Worm (Caenorhabditis elegans) whole organism, young adult: ENCODE results near the gene CC8.3.

ENCODE experiments used
- B0261.1 ChIP-seq: sonication (generic microtip); optimal IDR thresholded peaks from 2 replicates; lab custom pipeline; 2016; ENCODE audit warnings: mild to moderate bottlenecking, missing genetic modification characterization, moderate library complexity, missing compliant biosample characterization
- B0336.3 ChIP-seq: fragments of 200-800 bp; sonication (Bioruptor generic); IDR thresholded peaks from 2 replicates; pipeline ENCODE4 v1.3.6; 2022; ENCODE audit warnings: missing genetic modification characterization, missing compliant biosample characterization
- C06A6.2 ChIP-seq: fragments of 200-800 bp; sonication (Bioruptor generic); conservative IDR thresholded peaks from 2 replicates; pipeline ENCODE4 v1.3.6; 2022; ENCODE audit warnings: missing genetic modification characterization, missing compliant biosample characterization
- F22D6.2 ChIP-seq: sonication (generic microtip); optimal IDR thresholded peaks from 2 replicates; lab custom pipeline; 2016; ENCODE audit warnings: mild to moderate bottlenecking, missing genetic modification characterization, missing compliant biosample characterization
- F23B12.7 ChIP-seq: sonication (generic microtip); optimal IDR thresholded peaks from 2 replicates; lab custom pipeline; 2017; ENCODE audit warnings: missing genetic modification characterization, mild to moderate bottlenecking, missing compliant biosample characterization, antibody characterized with exemption, moderate library complexity; ENCODE audit not compliant: insufficient read depth
- F49E8.2 ChIP-seq: sonication (generic microtip); optimal IDR thresholded peaks from 3 replicates; lab custom pipeline; 2017; ENCODE audit warnings: missing genetic modification characterization, mild to moderate bottlenecking, missing compliant biosample characterization, antibody characterized with exemption, moderate library complexity; ENCODE audit not compliant: insufficient read depth
- K11D2.4 ChIP-seq: fragments of 200-800 bp; sonication (Bioruptor generic); IDR thresholded peaks from 2 replicates; pipeline ENCODE4 v1.3.6; 2022; ENCODE audit warnings: missing genetic modification reagents, missing genetic modification characterization, missing compliant biosample characterization
- K12H6.12 ChIP-seq: fragments of 200-800 bp; sonication (Bioruptor generic); optimal IDR thresholded peaks from 2 replicates; lab custom pipeline; 2018; ENCODE audit warnings: mild to moderate bottlenecking, missing genetic modification characterization, missing compliant biosample characterization
- Y67H2A.10 ChIP-seq: fragments of 200-800 bp; sonication (Bioruptor generic); conservative IDR thresholded peaks from 2 replicates; pipeline ENCODE4 v1.3.6; 2022; ENCODE audit warnings: missing genetic modification reagents, missing genetic modification characterization, missing compliant biosample characterization
- Y95B8A.8 ChIP-seq: fragments of 200-800 bp; sonication (Bioruptor generic); IDR thresholded peaks from 2 replicates; pipeline ENCODE4 v1.3.6; 2022; ENCODE audit warnings: missing genetic modification reagents, missing genetic modification characterization, missing compliant biosample characterization
- ama-1 ChIP-seq, 3 experiments: fragments of 150-350 bp in 1 of 3; sonication (generic microtip) in 2 of 3; optimal IDR thresholded peaks; 2 replicates each; lab custom pipeline; 2014 to 2018; ENCODE audit warnings: missing biosample characterization in 2 of 3, missing genetic modification characterization in 2 of 3, missing genetic modification reagents in 2 of 3
- attf-3 ChIP-seq: fragments of 200-800 bp; sonication (Bioruptor generic); conservative IDR thresholded peaks from 2 replicates; pipeline ENCODE4 v1.3.6; 2022; ENCODE audit warnings: missing genetic modification reagents, missing genetic modification characterization, missing compliant biosample characterization
- attf-6 ChIP-seq: fragments of 200-800 bp; sonication (Bioruptor generic); IDR thresholded peaks from 2 replicates; pipeline ENCODE4 v1.3.6; 2022; ENCODE audit warnings: missing genetic modification reagents, missing genetic modification characterization, missing compliant biosample characterization
- cebp-1 ChIP-seq, 2 experiments: fragments of 200-800 bp in 1 of 2; sonication (Bioruptor generic) in 1 of 2; sonication (generic microtip) in 1 of 2; IDR thresholded peaks in 1 of 2; optimal IDR thresholded peaks in 1 of 2; 2 replicates each; pipeline versions ENCODE4 v1.3.6 to Lab custom; 2017 to 2022; ENCODE audit warnings: missing compliant biosample characterization in 2 of 2, missing genetic modification characterization in 2 of 2, mild to moderate bottlenecking in 1 of 2, missing genetic modification reagents in 1 of 2, moderate library complexity in 1 of 2
- cebp-2 ChIP-seq: fragments of 200-800 bp; sonication (Bioruptor generic); IDR thresholded peaks from 2 replicates; pipeline ENCODE4 v1.3.6; 2022; ENCODE audit warnings: missing genetic modification characterization, missing compliant biosample characterization
- chd-7 ChIP-seq: sonication (generic microtip); optimal IDR thresholded peaks from 2 replicates; lab custom pipeline; 2016; ENCODE audit warnings: mild to moderate bottlenecking, missing genetic modification characterization, moderate library complexity, missing compliant biosample characterization
- dox-1 ChIP-seq: fragments of 200-800 bp; sonication (Bioruptor generic); IDR thresholded peaks from 2 replicates; pipeline ENCODE4 v1.3.6; 2022; ENCODE audit warnings: missing genetic modification reagents, missing genetic modification characterization, missing compliant biosample characterization
- dpff-1 ChIP-seq: sonication (generic microtip); optimal IDR thresholded peaks from 2 replicates; lab custom pipeline; 2017; ENCODE audit warnings: mild to moderate bottlenecking, missing genetic modification characterization, missing compliant biosample characterization
- egl-44 ChIP-seq: fragments of 200-800 bp; sonication (Bioruptor generic); IDR thresholded peaks from 2 replicates; pipeline ENCODE4 v1.3.6; 2022; ENCODE audit warnings: missing genetic modification reagents, missing genetic modification characterization, missing compliant biosample characterization
- egrh-3 ChIP-seq: fragments of 200-800 bp; sonication (Bioruptor generic); IDR thresholded peaks from 2 replicates; pipeline ENCODE4 v1.3.6; 2022; ENCODE audit warnings: missing genetic modification reagents, missing genetic modification characterization, missing compliant biosample characterization
- ekl-4 ChIP-seq: fragments of 200-800 bp; sonication (Bioruptor generic); IDR thresholded peaks from 2 replicates; pipeline ENCODE4 v1.3.6; 2022; ENCODE audit warnings: missing genetic modification reagents, missing genetic modification characterization, missing compliant biosample characterization
- hrde-1 ChIP-seq: sonication (generic microtip); optimal IDR thresholded peaks from 2 replicates; lab custom pipeline; 2016; ENCODE audit warnings: missing genetic modification characterization, mild to moderate bottlenecking, missing compliant biosample characterization, moderate library complexity, missing genotype, missing genetic modification reagents, borderline replicate concordance
- hsf-1 ChIP-seq: fragments of 200-800 bp; sonication (Bioruptor generic); IDR thresholded peaks from 2 replicates; pipeline ENCODE4 v1.3.6; 2022; ENCODE audit warnings: missing genetic modification reagents, missing genetic modification characterization, missing compliant biosample characterization
- lag-1 ChIP-seq: fragments of 200-800 bp; sonication (Bioruptor generic); IDR thresholded peaks from 2 replicates; pipeline ENCODE4 v1.3.6; 2022; ENCODE audit warnings: missing genetic modification reagents, missing genetic modification characterization, missing compliant biosample characterization
- let-607 ChIP-seq, 2 experiments: fragments of 200-800 bp in 1 of 2; sonication (Bioruptor generic) in 1 of 2; sonication (generic microtip) in 1 of 2; optimal IDR thresholded peaks; 2 replicates each; lab custom pipeline; 2016 to 2018; ENCODE audit warnings: mild to moderate bottlenecking in 2 of 2, missing compliant biosample characterization in 2 of 2, missing genetic modification characterization in 2 of 2, moderate library complexity in 2 of 2, missing genotype in 1 of 2
- lin-26 ChIP-seq: fragments of 200-800 bp; sonication (Bioruptor generic); IDR thresholded peaks from 2 replicates; pipeline ENCODE4 v1.3.6; 2022; ENCODE audit warnings: missing genetic modification reagents, missing genetic modification characterization, missing compliant biosample characterization
- lin-40 ChIP-seq: sonication (generic microtip); optimal IDR thresholded peaks from 2 replicates; lab custom pipeline; 2016; ENCODE audit warnings: missing genetic modification characterization, mild to moderate bottlenecking, missing compliant biosample characterization, missing genotype, missing genetic modification reagents
- madf-3 ChIP-seq: fragments of 200-800 bp; sonication (Bioruptor generic); IDR thresholded peaks from 2 replicates; pipeline ENCODE4 v1.3.6; 2022; ENCODE audit warnings: missing genetic modification reagents, missing genetic modification characterization, missing compliant biosample characterization
- madf-6 ChIP-seq: fragments of 200-800 bp; sonication (Bioruptor generic); IDR thresholded peaks from 2 replicates; pipeline ENCODE4 v1.3.6; 2022; ENCODE audit warnings: missing genetic modification reagents, missing genetic modification characterization, missing compliant biosample characterization
- madf-8 ChIP-seq: fragments of 200-800 bp; sonication (Bioruptor generic); conservative IDR thresholded peaks from 2 replicates; pipeline ENCODE4 v1.3.6; 2022; ENCODE audit warnings: missing genetic modification reagents, missing genetic modification characterization, missing compliant biosample characterization
- mcd-1 ChIP-seq: fragments of 200-800 bp; sonication (Bioruptor generic); IDR thresholded peaks from 2 replicates; pipeline ENCODE4 v1.3.6; 2022; ENCODE audit warnings: missing genetic modification reagents, missing genetic modification characterization, missing compliant biosample characterization
- mes-4 ChIP-seq: sonication (generic microtip); optimal IDR thresholded peaks from 2 replicates; lab custom pipeline; 2016; ENCODE audit warnings: missing genotype, missing genetic modification characterization, missing compliant biosample characterization
- mxl-1 ChIP-seq: sonication (generic microtip); optimal IDR thresholded peaks from 2 replicates; lab custom pipeline; 2016; ENCODE audit warnings: missing genetic modification characterization, missing compliant biosample characterization
- nhr-120 ChIP-seq: fragments of 200-800 bp; sonication (Bioruptor generic); IDR thresholded peaks from 2 replicates; pipeline ENCODE4 v1.3.6; 2022; ENCODE audit warnings: missing genetic modification characterization, missing compliant biosample characterization
- nhr-27 ChIP-seq: fragments of 200-800 bp; sonication (Bioruptor generic); optimal IDR thresholded peaks from 2 replicates; lab custom pipeline; 2018; ENCODE audit warnings: mild to moderate bottlenecking, missing genetic modification characterization, moderate library complexity, missing compliant biosample characterization
- nhr-80 ChIP-seq: sonication (generic microtip); optimal IDR thresholded peaks from 2 replicates; lab custom pipeline; 2016; ENCODE audit warnings: missing genetic modification characterization, missing compliant biosample characterization
- pha-4 ChIP-seq: fragments of 150-350 bp; sonication (generic microtip); optimal IDR thresholded peaks from 2 replicates; lab custom pipeline; 2014; ENCODE audit warnings: missing biosample characterization, missing genetic modification reagents, missing genetic modification characterization
- snpc-3.4 ChIP-seq: sonication (generic microtip); optimal IDR thresholded peaks from 2 replicates; lab custom pipeline; 2017; ENCODE audit warnings: missing genetic modification characterization, mild to moderate bottlenecking, missing compliant biosample characterization, antibody characterized with exemption, moderate library complexity, missing genotype, missing genetic modification reagents
- somi-1 ChIP-seq: fragments of 200-800 bp; sonication (Bioruptor generic); optimal IDR thresholded peaks from 2 replicates; lab custom pipeline; 2018; ENCODE audit warnings: mild to moderate bottlenecking, missing genetic modification characterization, missing compliant biosample characterization
- sptf-2 ChIP-seq: fragments of 200-800 bp; sonication (Bioruptor generic); optimal IDR thresholded peaks from 2 replicates; lab custom pipeline; 2018; ENCODE audit warnings: mild to moderate bottlenecking, missing genetic modification characterization, missing compliant biosample characterization
- xnd-1 ChIP-seq: sonication (generic microtip); optimal IDR thresholded peaks from 2 replicates; lab custom pipeline; 2016; ENCODE audit warnings: missing genotype, missing genetic modification reagents, missing genetic modification characterization, missing compliant biosample characterization
- zfh-2 ChIP-seq: fragments of 200-800 bp; sonication (Bioruptor generic); conservative IDR thresholded peaks from 2 replicates; pipeline ENCODE4 v1.3.6; 2022; ENCODE audit warnings: missing genetic modification reagents, missing genetic modification characterization, missing compliant biosample characterization
- ztf-18 ChIP-seq: sonication (generic microtip); optimal IDR thresholded peaks from 2 replicates; lab custom pipeline; 2016; ENCODE audit warnings: missing genotype, mild to moderate bottlenecking, missing genetic modification characterization, missing compliant biosample characterization
- ztf-26 ChIP-seq: sonication (generic microtip); optimal IDR thresholded peaks from 2 replicates; lab custom pipeline; 2017; ENCODE audit warnings: missing genetic modification characterization, missing compliant biosample characterization
- ztf-3 ChIP-seq: fragments of 200-800 bp; sonication (Bioruptor generic); optimal IDR thresholded peaks from 2 replicates; lab custom pipeline; 2018; ENCODE audit warnings: mild to moderate bottlenecking, missing genetic modification characterization, missing compliant biosample characterization

CC8.3 gene

DNA sequence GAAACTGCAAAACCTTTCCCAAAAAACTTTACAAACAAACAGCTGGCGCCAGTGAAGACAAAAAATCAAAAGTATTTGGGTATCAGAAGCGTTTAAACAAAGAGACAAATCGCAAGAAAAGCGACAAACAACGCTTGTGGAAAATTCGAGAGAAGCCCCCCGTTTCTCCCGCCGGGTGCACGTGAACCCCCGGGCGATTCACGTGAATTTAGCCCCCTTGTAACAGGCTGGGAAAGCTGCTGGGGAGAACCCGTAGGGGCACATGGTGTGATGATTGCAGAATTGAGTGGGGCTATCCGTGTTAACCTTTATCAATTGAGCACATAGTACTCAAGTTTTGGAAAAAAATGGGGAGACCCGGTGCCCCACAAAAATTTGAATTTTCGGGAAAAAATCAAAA lies 12.1 kb upstream of the CC8.3 start:
- TF ChIP-seq lin-26 (GFP tag; lab: Robert Waterston, UW) (peak; percentile 66; the same call in 1 of the 2 replicates), ztf-26 (peak; percentile 67), ekl-4 (GFP tag; lab: Robert Waterston, UW) (no peak), egl-44 (GFP tag; lab: Robert Waterston, UW) (0 out of 2 replicates have a peak, but pooled peaks have one; percentile 53), K12H6.12 (tag; lab: Kevin White, UChicago) (peak; percentile 14), somi-1 (peak; percentile 88), zfh-2 (GFP tag; lab: Robert Waterston, UW) (peak; percentile 70), ztf-18 (tag; lab: Kevin White, UChicago) (no peak), C06A6.2 (GFP tag; lab: Robert Waterston, UW) (0 out of 2 replicates have a peak, but pooled peaks have one; percentile 17), hrde-1 (tag; lab: Kevin White, UChicago) (no peak), hsf-1 (peak; percentile 62; the same call in 1 of the 2 replicates), B0336.3 (GFP tag; lab: Robert Waterston, UW) (0 out of 2 replicates have a peak, but pooled peaks have one; percentile 23), K11D2.4 (GFP tag; lab: Robert Waterston, UW) (peak; percentile 82), pha-4 (tag; lab: Kevin White, UChicago) (no peak), mes-4 (tag; lab: Kevin White, UChicago) (no peak), chd-7 (peak; percentile 41)

DNA sequence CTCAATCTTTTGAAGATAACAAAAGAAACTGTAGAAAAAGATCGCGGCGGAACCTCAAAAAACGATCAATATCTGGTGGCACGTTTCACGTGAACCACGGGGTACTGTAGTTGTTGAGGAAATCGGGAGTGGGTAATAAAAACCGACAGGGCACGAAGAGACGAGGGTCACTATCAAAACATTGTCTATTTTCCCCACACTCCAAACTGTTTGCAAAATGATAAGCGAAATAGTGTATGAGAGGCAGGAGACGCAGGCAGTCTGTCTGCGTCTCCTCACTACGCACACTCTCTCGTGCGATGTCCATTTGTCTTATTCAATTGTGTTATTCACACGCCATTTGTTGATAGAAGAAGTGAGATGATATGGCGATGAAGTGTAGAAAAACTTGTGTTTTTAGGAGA lies 11.3 kb upstream of the CC8.3 start:
- TF ChIP-seq cebp-2 (GFP tag; lab: Robert Waterston, UW) (no peak), dox-1 (GFP tag; lab: Robert Waterston, UW) (0 out of 2 replicates have a peak, but pooled peaks have one; percentile 21), nhr-120 (GFP tag; lab: Robert Waterston, UW) (no peak), ztf-26 (peak; percentile 28), sptf-2 (no peak), Y95B8A.8 (GFP tag; lab: Robert Waterston, UW) (no peak), snpc-3.4 (tag; lab: Kevin White, UChicago) (no peak), attf-3 (GFP tag; lab: Robert Waterston, UW) (no peak), F23B12.7 (tag; lab: Kevin White, UChicago) (no peak), ztf-3 (GFP tag; lab: Kevin White, UChicago) (no peak), attf-6 (GFP tag; lab: Robert Waterston, UW) (no peak), egrh-3 (no peak), nhr-80 (peak; percentile 25), B0261.1 (tag; lab: Kevin White, UChicago) (no peak), Y67H2A.10 (no peak), B0336.3 (GFP tag; lab: Robert Waterston, UW) (no peak), madf-6 (GFP tag; lab: Robert Waterston, UW) (no peak), F22D6.2 (tag; lab: Kevin White, UChicago) (no peak), F49E8.2 (tag; lab: Kevin White, UChicago) (no peak), K12H6.12 (tag; lab: Kevin White, UChicago) (no peak), madf-3 (GFP tag; lab: Robert Waterston, UW) (no peak), ama-1 (optimal IDR thresholded peaks at IDR 0.05; lab: Kevin White, UChicago) (no peak), ama-1 (GFP tag; optimal IDR thresholded peaks at IDR 0.05; lab: Kevin White, UChicago) (no peak), dpff-1 (tag; lab: Kevin White, UChicago) (no peak), zfh-2 (GFP tag; lab: Robert Waterston, UW) (no peak), mxl-1 (tag; lab: Kevin White, UChicago) (no peak), xnd-1 (tag; lab: Kevin White, UChicago) (no peak), nhr-27 (tag; lab: Kevin White, UChicago) (no peak), madf-8 (GFP tag; lab: Robert Waterston, UW) (no peak), lag-1 (GFP tag; lab: Robert Waterston, UW) (no peak), mcd-1 (GFP tag; lab: Robert Waterston, UW) (0 out of 2 replicates have a peak, but pooled peaks have one; percentile 10), somi-1 (no peak), let-607 (tag; optimal IDR thresholded peaks at IDR 0.05; lab: Kevin White, UChicago) (no peak), lin-40 (tag; lab: Kevin White, UChicago) (peak; percentile 56), cebp-1 (GFP tag; IDR thresholded peaks at IDR 0.05; lab: Robert Waterston, UW) (no peak), cebp-1 (tag; optimal IDR thresholded peaks at IDR 0.05; lab: Kevin White, UChicago) (peak; percentile 14)
